Fruit fly (Drosophila melanogaster) whole organism, embryonic: ENCODE measurements around the gene BBIP1.
A peak's percentile ranks its signal among the peaks of the same experiment; 100 is the strongest.

ENCODE experiments used
- BEAF-32 ChIP-seq: fragments of 200-800 bp; sonication (Bioruptor generic); optimal IDR thresholded peaks from 3 replicates; lab custom pipeline; 2017; ENCODE audit warnings: missing biosample characterization, missing genetic modification characterization, mild to moderate bottlenecking, moderate library complexity, missing genetic modification reagents
- Bteb2 ChIP-seq: fragments of 200-800 bp; sonication (Bioruptor generic); optimal IDR thresholded peaks from 2 replicates; lab custom pipeline; 2016; ENCODE audit warnings: missing biosample characterization, missing genetic modification characterization
- C15 ChIP-seq: fragments of 200-800 bp; sonication (Bioruptor generic); IDR thresholded peaks from 3 replicates; pipeline ENCODE4 v1.3.6; 2022; ENCODE audit warnings: missing biosample characterization, missing genetic modification characterization
- CG10366 ChIP-seq: fragments of 200-800 bp; sonication (Bioruptor generic); IDR thresholded peaks from 2 replicates; pipeline ENCODE4 v1.3.6; 2022; ENCODE audit warnings: missing biosample characterization, missing genetic modification characterization
- CG11247 ChIP-seq: fragments of 200-800 bp; sonication (Bioruptor generic); IDR thresholded peaks from 2 replicates; pipeline ENCODE4 v1.3.6; 2022; ENCODE audit warnings: missing biosample characterization, missing genetic modification characterization
- CG12104 ChIP-seq: fragments of 200-800 bp; sonication (Bioruptor generic); optimal IDR thresholded peaks from 3 replicates; lab custom pipeline; 2016; ENCODE audit warnings: missing biosample characterization, missing genetic modification characterization
- CG13123 ChIP-seq: fragments of 200-800 bp; sonication (Bioruptor generic); optimal IDR thresholded peaks from 2 replicates; lab custom pipeline; 2016; ENCODE audit warnings: missing biosample characterization, missing genetic modification characterization
- CG13424 ChIP-seq: fragments of 200-800 bp; sonication (Bioruptor generic); optimal IDR thresholded peaks from 2 replicates; lab custom pipeline; 2019; ENCODE audit warnings: missing biosample characterization, mild to moderate bottlenecking, missing genetic modification characterization, moderate library complexity
- CG18011 ChIP-seq: fragments of 200-800 bp; sonication (Bioruptor generic); optimal IDR thresholded peaks from 2 replicates; lab custom pipeline; 2017; ENCODE audit warnings: missing biosample characterization, missing genetic modification characterization, mild to moderate bottlenecking, moderate library complexity, missing genotype
- CG30020 ChIP-seq: fragments of 200-800 bp; optimal IDR thresholded peaks from 2 replicates; lab custom pipeline; 2019; ENCODE audit warnings: missing biosample characterization, mild to moderate bottlenecking, missing genetic modification characterization, moderate library complexity
- CG31388 ChIP-seq: fragments of 200-800 bp; sonication (Bioruptor generic); optimal IDR thresholded peaks from 2 replicates; lab custom pipeline; 2016; ENCODE audit warnings: missing biosample characterization, missing genetic modification characterization
- CG32772 ChIP-seq: fragments of 200-800 bp; sonication (Bioruptor generic); IDR thresholded peaks from 2 replicates; pipeline ENCODE4 v1.3.6; 2022; ENCODE audit warnings: missing biosample characterization, missing genetic modification characterization
- CG34422 ChIP-seq: fragments of 200-800 bp; sonication (Bioruptor generic); IDR thresholded peaks from 3 replicates; pipeline ENCODE4 v1.3.6; 2022; ENCODE audit warnings: missing biosample characterization, missing genetic modification characterization
- CG3995 ChIP-seq: fragments of 200-800 bp; sonication (Bioruptor generic); optimal IDR thresholded peaks from 3 replicates; lab custom pipeline; 2016; ENCODE audit warnings: missing biosample characterization, missing genetic modification characterization
- CG4404 ChIP-seq: fragments of 200-800 bp; sonication (Bioruptor generic); IDR thresholded peaks from 2 replicates; pipeline ENCODE4 v1.3.6; 2022; ENCODE audit warnings: missing biosample characterization, missing genetic modification characterization
- CG6254 ChIP-seq: fragments of 200-800 bp; sonication (Bioruptor generic); optimal IDR thresholded peaks from 3 replicates; lab custom pipeline; 2017; ENCODE audit warnings: mild to moderate bottlenecking, missing biosample characterization, missing genetic modification reagents, missing genetic modification characterization
- CG7786 ChIP-seq: fragments of 200-800 bp; sonication (Bioruptor generic); optimal IDR thresholded peaks from 2 replicates; lab custom pipeline; 2016; ENCODE audit warnings: missing biosample characterization, missing genetic modification characterization
- CG8089 ChIP-seq: fragments of 200-800 bp; sonication (Bioruptor generic); optimal IDR thresholded peaks from 3 replicates; lab custom pipeline; 2016; ENCODE audit warnings: missing biosample characterization, missing genetic modification characterization
- E2f2 ChIP-seq: fragments of 200-800 bp; sonication (Bioruptor generic); IDR thresholded peaks from 2 replicates; pipeline ENCODE4 v1.3.6; 2022; ENCODE audit warnings: missing biosample characterization, missing genetic modification characterization
- GATAe ChIP-seq: fragments of 200-800 bp; sonication (Bioruptor generic); conservative IDR thresholded peaks from 2 replicates; pipeline ENCODE4 v1.3.6; 2022; ENCODE audit warnings: missing biosample characterization, missing genetic modification characterization
- Hr3 ChIP-seq: fragments of 200-800 bp; sonication (Bioruptor generic); optimal IDR thresholded peaks from 3 replicates; lab custom pipeline; 2016; ENCODE audit warnings: missing biosample characterization, missing genetic modification characterization
- Hr39 ChIP-seq: fragments of >200 bp; optimal IDR thresholded peaks from 2 replicates; lab custom pipeline; 2017
- Hr51 ChIP-seq, 2 experiments: fragments of 200-800 bp; sonication (Bioruptor generic); optimal IDR thresholded peaks; 2 replicates in 1 of 2; 3 replicates in 1 of 2; lab custom pipeline; 2016 to 2018; ENCODE audit warnings: missing biosample characterization in 2 of 2, missing genetic modification characterization in 2 of 2, mild to moderate bottlenecking in 1 of 2, moderate library complexity in 1 of 2
- Lim3 ChIP-seq: fragments of 200-800 bp; sonication (Bioruptor generic); IDR thresholded peaks from 2 replicates; pipeline ENCODE4 v1.3.6; 2022; ENCODE audit warnings: missing biosample characterization, missing genetic modification characterization
- Myb ChIP-seq: fragments of 200-800 bp; sonication (Bioruptor generic); optimal IDR thresholded peaks from 2 replicates; lab custom pipeline; 2016; ENCODE audit warnings: missing biosample characterization, missing genetic modification characterization
- Nf-YA ChIP-seq: fragments of 200-800 bp; sonication (Bioruptor generic); IDR thresholded peaks from 2 replicates; pipeline ENCODE4 v1.3.6; 2022; ENCODE audit warnings: missing biosample characterization, missing genetic modification characterization
- Nf-YB ChIP-seq: fragments of 200-800 bp; sonication (Bioruptor generic); optimal IDR thresholded peaks from 3 replicates; lab custom pipeline; 2019; ENCODE audit warnings: missing biosample characterization, mild to moderate bottlenecking, missing genetic modification characterization, moderate library complexity
- Usf ChIP-seq: fragments of 200-800 bp; sonication (Bioruptor generic); optimal IDR thresholded peaks from 2 replicates; lab custom pipeline; 2017; ENCODE audit warnings: missing genotype, missing biosample characterization, missing genetic modification characterization
- Xrp1 ChIP-seq: fragments of 200-800 bp; sonication (Bioruptor generic); IDR thresholded peaks from 2 replicates; pipeline ENCODE4 v1.3.6; 2022; ENCODE audit warnings: missing biosample characterization, missing genetic modification characterization
- bab2 ChIP-seq: fragments of 200-800 bp; sonication (Bioruptor generic); optimal IDR thresholded peaks from 2 replicates; lab custom pipeline; 2016; ENCODE audit warnings: missing biosample characterization, missing genetic modification characterization
- dm ChIP-seq: fragments of 200-800 bp; sonication (Bioruptor generic); optimal IDR thresholded peaks from 3 replicates; lab custom pipeline; 2016; ENCODE audit warnings: missing biosample characterization, missing genetic modification characterization
- exex ChIP-seq: fragments of 200-800 bp; sonication (Bioruptor generic); optimal IDR thresholded peaks from 4 replicates; lab custom pipeline; 2018; ENCODE audit warnings: missing biosample characterization, mild to moderate bottlenecking, missing genetic modification characterization, moderate library complexity
- fd3F ChIP-seq: fragments of 200-800 bp; sonication (Bioruptor generic); optimal IDR thresholded peaks from 2 replicates; lab custom pipeline; 2018; ENCODE audit warnings: missing biosample characterization, mild to moderate bottlenecking, missing genetic modification characterization, moderate library complexity
- fd96Cb ChIP-seq: fragments of 200-800 bp; sonication (Bioruptor generic); optimal IDR thresholded peaks from 2 replicates; lab custom pipeline; 2018; ENCODE audit warnings: missing biosample characterization, mild to moderate bottlenecking, missing genetic modification characterization, moderate library complexity
- fru ChIP-seq: fragments of >200 bp; optimal IDR thresholded peaks from 2 replicates; lab custom pipeline; 2017
- gem ChIP-seq: fragments of 200-800 bp; sonication (Bioruptor generic); optimal IDR thresholded peaks from 2 replicates; lab custom pipeline; 2019; ENCODE audit warnings: missing biosample characterization, mild to moderate bottlenecking, missing genetic modification characterization, moderate library complexity
- hb ChIP-seq: fragments of 200-800 bp; sonication (Bioruptor generic); IDR thresholded peaks from 3 replicates; pipeline ENCODE4 v1.3.6; 2022; ENCODE audit warnings: missing biosample characterization, missing genetic modification characterization; ENCODE audit not compliant: partially characterized antibody
- hth ChIP-seq: fragments of >200 bp; optimal IDR thresholded peaks from 2 replicates; lab custom pipeline; 2017; ENCODE audit warnings: inconsistent platforms
- ken ChIP-seq: fragments of 200-800 bp; sonication (Bioruptor generic); IDR thresholded peaks from 3 replicates; pipeline ENCODE4 v1.3.6; 2022; ENCODE audit warnings: missing biosample characterization, missing genetic modification characterization
- lilli ChIP-seq: fragments of 200-800 bp; sonication (Bioruptor generic); optimal IDR thresholded peaks from 3 replicates; lab custom pipeline; 2016; ENCODE audit warnings: missing biosample characterization, missing genetic modification characterization
- lola ChIP-seq, 3 experiments: fragments of >200 bp in 2 of 3; fragments of 200-800 bp in 1 of 3; sonication (Bioruptor generic) in 1 of 3; optimal IDR thresholded peaks; 2 replicates each; lab custom pipeline; 2017 to 2019; ENCODE audit warnings: missing biosample characterization in 3 of 3, missing genetic modification characterization in 3 of 3, mild to moderate bottlenecking in 1 of 3, moderate library complexity in 1 of 3
- nau ChIP-seq: fragments of 200-800 bp; sonication (Bioruptor generic); optimal IDR thresholded peaks from 3 replicates; lab custom pipeline; 2017; ENCODE audit warnings: missing biosample characterization, mild to moderate bottlenecking, missing genetic modification characterization, missing genetic modification reagents
- prd ChIP-seq, 3 experiments: fragments of >200 bp in 2 of 3; fragments of 200-800 bp in 1 of 3; sonication (Bioruptor generic) in 1 of 3; optimal IDR thresholded peaks in 2 of 3; IDR thresholded peaks in 1 of 3; 2 replicates in 2 of 3; 3 replicates in 1 of 3; pipeline versions ENCODE4 v1.3.6 to Lab custom; 2017 to 2022; ENCODE audit warnings: missing biosample characterization in 1 of 3, missing genetic modification characterization in 1 of 3
- pzg ChIP-seq: fragments of 200-800 bp; sonication (Bioruptor generic); optimal IDR thresholded peaks from 3 replicates; lab custom pipeline; 2018; ENCODE audit warnings: missing biosample characterization, mild to moderate bottlenecking, missing genetic modification characterization, moderate library complexity
- sisA ChIP-seq: fragments of 200-800 bp; sonication (Bioruptor generic); IDR thresholded peaks from 2 replicates; pipeline ENCODE4 v1.3.6; 2022; ENCODE audit warnings: missing biosample characterization, missing genetic modification characterization
- stc ChIP-seq: fragments of 200-800 bp; sonication (Bioruptor generic); IDR thresholded peaks from 2 replicates; pipeline ENCODE4 v1.3.6; 2022; ENCODE audit warnings: missing biosample characterization, missing genetic modification characterization
- stwl ChIP-seq: fragments of 200-800 bp; sonication (Bioruptor generic); optimal IDR thresholded peaks from 3 replicates; lab custom pipeline; 2018; ENCODE audit warnings: missing biosample characterization, mild to moderate bottlenecking, missing genetic modification characterization, moderate library complexity
- ttk ChIP-seq: fragments of 200-800 bp; sonication (Bioruptor generic); IDR thresholded peaks from 2 replicates; pipeline ENCODE4 v2.1.2; 2022; ENCODE audit warnings: missing biosample characterization, missing genetic modification characterization
- twi ChIP-seq: fragments of 200-800 bp; optimal IDR thresholded peaks from 2 replicates; lab custom pipeline; 2019; ENCODE audit warnings: missing biosample characterization, mild to moderate bottlenecking, missing genetic modification characterization, moderate library complexity
- tx ChIP-seq: fragments of 200-800 bp; sonication (Bioruptor generic); optimal IDR thresholded peaks from 2 replicates; lab custom pipeline; 2016; ENCODE audit warnings: missing biosample characterization, missing genetic modification characterization

BBIP1 gene

DNA sequence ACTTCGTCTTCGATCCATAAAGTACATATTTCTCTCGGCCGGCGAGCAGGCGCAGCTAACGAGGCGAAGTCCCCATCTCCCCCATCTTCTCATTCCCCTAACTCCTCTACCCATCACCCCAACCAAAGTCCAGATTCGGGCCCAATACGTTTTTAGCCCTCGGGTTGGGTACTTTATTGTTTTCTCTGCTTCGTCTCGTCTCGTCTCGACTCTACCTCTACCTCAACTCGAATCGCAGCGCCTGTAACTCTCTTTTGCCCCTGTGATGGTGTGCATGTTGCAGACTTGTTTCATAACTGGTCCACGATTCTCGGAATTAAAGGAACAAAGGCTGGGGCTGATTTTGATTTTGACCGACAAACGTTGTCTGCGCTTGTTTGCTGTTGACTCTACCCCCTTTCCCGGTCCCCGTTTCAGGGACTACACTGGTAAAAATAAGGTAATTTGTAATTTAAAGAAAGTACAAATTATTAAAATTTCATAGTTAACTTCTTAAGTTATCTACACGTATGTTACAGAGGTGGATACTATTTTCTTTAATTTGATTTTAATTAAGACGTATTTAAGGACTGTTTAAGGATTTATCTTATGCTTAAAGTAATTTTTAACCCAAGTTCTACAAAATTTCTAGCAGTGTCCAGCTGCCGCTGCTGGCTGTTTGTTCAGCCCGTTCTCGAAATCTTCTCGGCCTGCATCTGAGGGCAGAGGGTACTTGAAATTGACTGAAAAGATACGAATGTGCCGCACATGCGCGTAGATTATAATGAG, 25.4 kb upstream of the BBIP1 start (continued):
- TF ChIP-seq fd3F (no peak), stc (GFP tag; lab: Robert Waterston, UW) (peak; percentile 35; the same call in 1 of the 2 replicates), Nf-YB (peak; percentile 51), twi (tag; lab: Kevin White, UChicago) (peak; percentile 69), CG6254 (peak; percentile 72), CG10366 (no peak), CG30020 (peak; percentile 27), sisA (peak; percentile 36), Usf (GFP tag; lab: Kevin White, UChicago) (peak; percentile 39), exex (tag; lab: Kevin White, UChicago) (no peak), prd (optimal IDR thresholded peaks at IDR 0.05; lab: Kevin White, UChicago) (no peak), prd (GFP tag; IDR thresholded peaks at IDR 0.05; lab: Robert Waterston, UW) (peak; percentile 79; the same call in 2 of the 3 replicates), C15 (no peak), CG31388 (no peak), CG4404 (GFP tag; lab: Robert Waterston, UW) (peak; percentile 80), hth (lab: Kevin White, UChicago) (no peak), Lim3 (GFP tag; lab: Robert Waterston, UW) (no peak), GATAe (no peak), BEAF-32 (GFP tag; lab: Kevin White, UChicago) (no peak), CG32772 (GFP tag; lab: Robert Waterston, UW) (peak; percentile 27; the same call in 1 of the 2 replicates), fd96Cb (tag; lab: Kevin White, UChicago) (peak; percentile 70), Nf-YA (0 out of 2 replicates have a peak, but pooled peaks have one; percentile 8), gem (peak; percentile 83), CG13123 (GFP tag; lab: Kevin White, UChicago) (peak; percentile 37), Myb (GFP tag; lab: Kevin White, UChicago) (no peak), Xrp1 (GFP tag; lab: Robert Waterston, UW) (peak; percentile 91), CG7786 (GFP tag; lab: Kevin White, UChicago) (no peak), E2f2 (GFP tag; lab: Robert Waterston, UW) (no peak), CG3995 (no peak), CG13424 (peak; percentile 50), dm (GFP tag; lab: Kevin White, UChicago) (no peak), CG18011 (no peak), Hr3 (GFP tag; lab: Kevin White, UChicago) (peak; percentile 55), hb (no peak), CG34422 (GFP tag; lab: Robert Waterston, UW) (no peak), tx (GFP tag; lab: Kevin White, UChicago) (no peak), lola (GFP tag; optimal IDR thresholded peaks at IDR 0.05; lab: Kevin White, UChicago) (peak in 1 of 3 experiments; percentile 90), pzg (GFP tag; lab: Kevin White, UChicago) (no peak), lilli (GFP tag; lab: Kevin White, UChicago) (peak; percentile 40), stwl (no peak), nau (GFP tag; lab: Kevin White, UChicago) (no peak), fru (lab: Kevin White, UChicago) (no peak), bab2 (GFP tag; lab: Kevin White, UChicago) (peak; percentile 47), Hr51 (GFP tag; optimal IDR thresholded peaks at IDR 0.05; lab: Kevin White, UChicago) (peak in 1 of 2 experiments; percentile 10), Hr39 (lab: Kevin White, UChicago) (no peak), CG8089 (GFP tag; lab: Kevin White, UChicago) (no peak), Bteb2 (no peak), ken (GFP tag; lab: Robert Waterston, UW) (no peak), ttk (no peak), CG11247 (GFP tag; lab: Robert Waterston, UW) (0 out of 2 replicates have a peak, but pooled peaks have one; percentile 7), CG12104 (GFP tag; lab: Kevin White, UChicago) (peak; percentile 27)
